Worm (Caenorhabditis elegans): ENCODE results near the gene nape-1.

DNA sequence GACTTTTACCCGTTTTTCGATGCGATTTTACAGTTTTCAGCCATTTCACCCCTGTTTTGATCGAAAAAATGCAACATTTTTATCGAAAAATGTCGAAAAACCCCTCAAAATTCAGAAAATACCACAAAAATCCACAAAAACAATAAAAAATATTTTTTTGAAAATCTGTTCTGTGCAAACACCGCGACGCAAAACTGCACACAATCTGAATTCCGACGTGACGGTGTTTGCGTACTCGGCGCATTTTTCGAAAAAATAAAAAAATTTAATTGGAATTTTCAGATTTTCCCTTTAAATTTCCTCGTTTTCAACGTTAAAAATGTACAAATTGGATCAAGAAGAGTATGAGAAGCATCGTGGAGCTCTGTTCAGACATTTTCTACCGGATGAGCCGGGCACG lies 14.8 kb downstream of the nape-1 start, which contains the start of gene smgl-2:
- TF ChIP-seq pha-4 (tag; optimal IDR thresholded peaks at IDR 0.05) (no peak), snpc-4 (GFP tag; optimal IDR thresholded peaks at IDR 0.05) (no peak), snpc-4 (tag; optimal IDR thresholded peaks at IDR 0.05) (peak in 2 of 4 experiments; percentile 40 to 48), dpl-1 (GFP tag; optimal IDR thresholded peaks at IDR 0.05) (peak; percentile 30), rcor-1 (GFP tag; IDR thresholded peaks at IDR 0.05) (0 out of 2 replicates have a peak, but pooled peaks have one; percentile 28), him-1 (tag; optimal IDR thresholded peaks at IDR 0.05) (no peak), egrh-3 (GFP tag; IDR thresholded peaks at IDR 0.05) (no peak), C17E4.6 (GFP tag; IDR thresholded peaks at IDR 0.05) (no peak), ama-1 (optimal IDR thresholded peaks at IDR 0.05) (no peak), ama-1 (GFP tag; optimal IDR thresholded peaks at IDR 0.05) (no peak), snpc-1.3 (tag; optimal IDR thresholded peaks at IDR 0.05; ENCODE audit: insufficient read depth) (peak; percentile 18), Y95B8A.8 (GFP tag; IDR thresholded peaks at IDR 0.05) (no peak), ztf-6 (GFP tag; IDR thresholded peaks at IDR 0.05) (no peak), F23B12.7 (tag; optimal IDR thresholded peaks at IDR 0.05; ENCODE audit: insufficient read depth) (peak; percentile 24)
